Worm (Caenorhabditis elegans): ENCODE measurements around the gene math-44.
"Not testable (repeated sequence)": the region's sequence is repeated elsewhere in the genome, so short reads cannot be mapped to it uniquely, and the experiment has no call there.

math-44 gene

DNA sequence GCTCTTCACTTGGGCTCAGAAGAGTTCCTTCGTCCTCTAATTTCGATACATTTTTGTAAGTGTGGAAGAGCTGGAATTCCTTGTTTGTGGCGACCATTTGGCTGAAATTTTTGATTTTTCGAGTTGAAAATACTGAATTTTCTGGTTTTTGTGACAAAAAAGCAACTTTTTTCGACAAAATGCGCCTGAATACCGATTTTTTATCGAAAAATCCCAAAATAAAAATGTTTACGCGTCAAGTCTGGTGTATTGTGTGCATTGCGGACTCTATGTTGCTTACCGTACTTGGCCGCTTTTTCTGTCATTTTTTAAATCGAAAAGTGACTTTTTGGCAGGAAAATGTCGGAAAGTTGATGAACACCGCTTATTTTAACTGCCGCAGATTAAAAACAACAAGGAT lies 41.3 kb downstream of the math-44 start, which contains the start of gene bath-3:
bath-3 (minus strand) TSS at position 101 of the 400 bp plus-strand sequence.
- no peak for TF ChIP-seq hlh-8 (tag; optimal IDR thresholded peaks at IDR 0.05)
- TF ChIP-seq tbx-2 (tag; optimal IDR thresholded peaks at IDR 0.05), result no peak
- no peak for TF ChIP-seq T23F11.4 (GFP tag; optimal IDR thresholded peaks at IDR 0.05)
- no peak for TF ChIP-seq sdc-2 (tag; optimal IDR thresholded peaks at IDR 0.05)
- TF ChIP-seq ceh-31 (tag; optimal IDR thresholded peaks at IDR 0.05), result no peak
- TF ChIP-seq mec-3 (tag; optimal IDR thresholded peaks at IDR 0.05; ENCODE audit: borderline replicate concordance), result no peak
- TF ChIP-seq ceh-45 (GFP tag; IDR thresholded peaks at IDR 0.05), result no peak
- no peak for TF ChIP-seq fax-1 (tag; optimal IDR thresholded peaks at IDR 0.05)
- TF ChIP-seq zip-5 (tag; optimal IDR thresholded peaks at IDR 0.05), result no peak
- TF ChIP-seq ttx-3 (tag; optimal IDR thresholded peaks at IDR 0.05), result no peak
- no peak for TF ChIP-seq fkh-6 (tag; optimal IDR thresholded peaks at IDR 0.05)
- TF ChIP-seq ztf-16 (tag; optimal IDR thresholded peaks at IDR 0.05), result no peak
- no peak for TF ChIP-seq F13H6.1 (tag; optimal IDR thresholded peaks at IDR 0.05)
- no peak for TF ChIP-seq nhr-11 (tag; optimal IDR thresholded peaks at IDR 0.05)
- no peak for TF ChIP-seq npax-4 (tag; optimal IDR thresholded peaks at IDR 0.05)
- no peak for TF ChIP-seq rnt-1 (tag; optimal IDR thresholded peaks at IDR 0.05)
- TF ChIP-seq pax-1 (tag; optimal IDR thresholded peaks at IDR 0.05), result no peak
- TF ChIP-seq unc-42 (tag; optimal IDR thresholded peaks at IDR 0.05), result no peak
- TF ChIP-seq nhr-232 (tag; optimal IDR thresholded peaks at IDR 0.05), result no peak

- no peak for TF ChIP-seq npax-4 (tag; optimal IDR thresholded peaks at IDR 0.05)
- no peak for TF ChIP-seq hlh-6 (tag; optimal IDR thresholded peaks at IDR 0.05)
Measured at ce11 chrII:2031852-2032251, 42.7 kb downstream of the math-44 start, which contains the start of gene bath-5. TSS of gene bath-5 (minus strand) at chrII:2031952.

- not testable (repeated sequence) for TF ChIP-seq T23F11.4 (GFP tag; optimal IDR thresholded peaks at IDR 0.05); syd-9 (tag; optimal IDR thresholded peaks at IDR 0.05); K02D7.2 (tag; optimal IDR thresholded peaks at IDR 0.05)
Measured at ce11 chrII:2032282-2032681, 43.2 kb downstream of the math-44 start, which contains the start of gene btb-4. TSS of gene btb-4 (plus strand) at chrII:2032316.

DNA sequence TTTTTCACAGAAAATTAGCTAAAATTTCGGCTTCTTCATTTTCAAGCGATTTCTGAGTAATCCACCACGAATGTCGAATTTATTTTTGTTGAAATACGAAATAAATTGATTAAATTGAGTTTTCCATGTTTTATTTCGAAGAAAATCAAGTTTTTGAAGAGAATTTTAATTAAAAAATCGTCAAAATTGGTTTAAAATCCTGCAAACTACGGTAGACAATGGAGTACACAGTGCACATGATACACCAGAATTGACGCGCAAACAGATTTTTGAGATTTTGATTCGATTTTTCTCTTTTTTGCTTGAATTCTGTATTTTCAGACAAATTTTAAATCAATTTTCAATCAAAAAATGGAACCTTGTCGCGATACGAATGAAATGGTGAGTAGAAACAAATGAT lies 44.2 kb downstream of the math-44 start, which contains the start of gene F59H6.14:
F59H6.14 (plus strand) TSS at position 301 of the 400 bp plus-strand sequence.
- TF ChIP-seq ceh-18 (tag; optimal IDR thresholded peaks at IDR 0.05) (no peak), madf-2 (tag; optimal IDR thresholded peaks at IDR 0.05) (no peak), lim-6 (tag; optimal IDR thresholded peaks at IDR 0.05) (no peak), elt-2 (tag; optimal IDR thresholded peaks at IDR 0.05) (no peak), hlh-6 (tag; optimal IDR thresholded peaks at IDR 0.05) (no peak), dmd-4 (tag; optimal IDR thresholded peaks at IDR 0.05; ENCODE audit: borderline replicate concordance) (no peak), ceh-45 (GFP tag; IDR thresholded peaks at IDR 0.05) (no peak), ref-2 (tag; optimal IDR thresholded peaks at IDR 0.05) (no peak), rnt-1 (tag; optimal IDR thresholded peaks at IDR 0.05) (no peak)

ce11 chrII:2039288-2039687 lies 50.2 kb downstream of the math-44 start, which contains the start of gene bath-19:
TSS of gene bath-19 (minus strand) at chrII:2039388.
- TF ChIP-seq gmeb-2 (tag; optimal IDR thresholded peaks at IDR 0.05), result no peak
- TF ChIP-seq pha-2 (tag; optimal IDR thresholded peaks at IDR 0.05), result no peak
- TF ChIP-seq rnt-1 (tag; optimal IDR thresholded peaks at IDR 0.05), result no peak
- no peak for TF ChIP-seq hlh-15 (tag; optimal IDR thresholded peaks at IDR 0.05)
- TF ChIP-seq ceh-2 (tag; optimal IDR thresholded peaks at IDR 0.05), result no peak
- no peak for TF ChIP-seq syd-9 (tag; optimal IDR thresholded peaks at IDR 0.05)
- no peak for TF ChIP-seq hlh-13 (GFP tag; optimal IDR thresholded peaks at IDR 0.05)
- no peak for TF ChIP-seq nfya-1 (tag; optimal IDR thresholded peaks at IDR 0.05)
- no peak for TF ChIP-seq unc-42 (tag; optimal IDR thresholded peaks at IDR 0.05)
- no peak for TF ChIP-seq elt-4 (tag; optimal IDR thresholded peaks at IDR 0.05)
- no peak for TF ChIP-seq zip-5 (tag; optimal IDR thresholded peaks at IDR 0.05)
- no peak for TF ChIP-seq tbx-2 (tag; optimal IDR thresholded peaks at IDR 0.05)
- no peak for TF ChIP-seq pros-1 (tag; optimal IDR thresholded peaks at IDR 0.05)
- no peak for TF ChIP-seq T23F11.4 (GFP tag; optimal IDR thresholded peaks at IDR 0.05)
- TF ChIP-seq ceh-19 (GFP tag; optimal IDR thresholded peaks at IDR 0.05), result no peak
- TF ChIP-seq sox-2 (GFP tag; IDR thresholded peaks at IDR 0.05), result no peak
- no peak for TF ChIP-seq F13H6.1 (tag; optimal IDR thresholded peaks at IDR 0.05)

All from whole organism, late embryonic.